Fruit fly (Drosophila melanogaster) Kc167 (cell line): Measurements from ENCODE around the gene CG2772.

Experiments
- Myc ChIP-seq: fragments of >200 bp; optimal IDR thresholded peaks from 2 replicates; lab custom pipeline; 2017; ENCODE audit warnings: missing external identifiers
- Sin3A ChIP-seq: fragments of >200 bp; optimal IDR thresholded peaks from 2 replicates; lab custom pipeline; 2018; ENCODE audit warnings: missing external identifiers
- h ChIP-seq: fragments of >200 bp; optimal IDR thresholded peaks from 3 replicates; lab custom pipeline; 2018; ENCODE audit warnings: missing external identifiers
- insv ChIP-seq: fragments of >200 bp; optimal IDR thresholded peaks from 3 replicates; lab custom pipeline; 2018; ENCODE audit warnings: missing external identifiers
- psq ChIP-seq: fragments of >200 bp; optimal IDR thresholded peaks from 2 replicates; lab custom pipeline; 2017; ENCODE audit warnings: missing external identifiers
- ttk ChIP-seq: sonication (Bioruptor generic); optimal IDR thresholded peaks from 2 replicates; lab custom pipeline; 2017; ENCODE audit warnings: missing external identifiers

CG2772 gene

DNA sequence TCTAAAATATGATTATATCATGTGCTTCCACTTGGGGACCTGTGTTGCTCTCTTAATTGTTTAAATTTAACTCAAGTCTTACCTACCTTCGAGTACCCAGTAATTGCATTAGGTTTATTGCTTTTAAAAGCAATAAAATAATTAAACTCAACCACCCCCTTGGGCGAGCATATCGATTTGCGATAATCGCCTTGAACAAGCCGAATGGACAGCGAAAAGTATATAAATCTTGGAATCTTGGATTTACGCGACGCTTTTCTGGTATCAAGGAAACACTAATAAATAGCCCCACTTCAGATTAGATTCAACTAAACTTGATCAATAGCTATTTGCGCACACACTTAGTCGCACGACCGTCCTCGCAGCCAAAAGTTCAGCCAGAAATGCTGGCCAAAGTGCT is at the start of gene CG2772:
CG2772 (plus strand) TSS at position 338 of the 400 bp plus-strand sequence.
- TF ChIP-seq Myc (lab: Kevin White, UChicago) = no peak
- no peak for TF ChIP-seq insv (lab: Kevin White, UChicago)
- no peak for TF ChIP-seq Sin3A (lab: Kevin White, UChicago)
- no peak for TF ChIP-seq h
- no peak for TF ChIP-seq psq (lab: Kevin White, UChicago)
- TF ChIP-seq ttk (lab: Kevin White, UChicago) = no peak

DNA sequence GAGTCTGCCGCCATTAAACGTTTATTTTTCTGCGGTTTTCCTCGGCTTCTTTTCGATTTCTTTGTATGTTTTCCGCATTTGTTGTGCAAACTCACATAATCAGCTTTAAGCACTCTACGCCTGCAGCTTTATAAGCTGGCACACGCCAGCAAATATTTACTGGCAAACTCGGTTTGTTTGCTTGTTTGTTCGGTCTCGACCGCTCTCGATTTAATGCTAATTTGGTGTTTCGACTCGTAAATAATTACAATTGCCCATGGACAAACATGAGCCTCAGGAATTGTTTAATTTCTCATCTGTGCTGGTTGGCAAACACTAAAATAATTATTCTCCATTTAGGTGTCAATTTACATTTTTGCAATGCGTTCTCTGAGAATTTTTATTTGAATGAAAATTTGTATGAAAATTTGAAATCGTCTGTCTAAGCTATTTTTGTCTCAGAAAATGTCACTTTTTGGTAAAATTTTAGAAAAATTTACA is 48.2 kb upstream of the CG2772 start, which contains the start of gene CG34175:
CG34175 (plus strand) TSS at position 430 of the 480 bp plus-strand sequence.
- TF ChIP-seq insv (lab: Kevin White, UChicago) (no peak), Myc (lab: Kevin White, UChicago) (no peak), Sin3A (lab: Kevin White, UChicago) (no peak), psq (lab: Kevin White, UChicago) (no peak), ttk (lab: Kevin White, UChicago) (no peak), h (no peak)

DNA sequence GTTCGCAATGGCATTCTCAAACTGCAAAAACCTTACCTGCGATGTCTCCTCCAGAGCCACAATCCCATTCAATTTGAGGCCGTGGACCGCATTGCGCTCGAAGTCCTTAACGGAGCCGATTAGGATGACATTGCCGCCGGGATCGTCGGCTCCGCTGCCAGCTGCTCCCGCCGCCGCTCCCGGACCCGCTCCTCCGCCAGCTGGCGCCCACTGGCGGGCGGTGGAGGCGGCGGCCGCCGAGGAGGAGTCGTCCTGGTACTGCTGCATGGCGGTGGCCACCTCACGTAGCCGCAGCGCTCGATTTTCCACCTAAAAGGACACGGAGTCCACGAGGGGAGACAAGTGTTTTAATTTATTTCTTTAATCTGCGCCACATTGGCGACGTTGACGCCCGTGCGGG is 38.1 kb upstream of the CG2772 start:
- TF ChIP-seq Myc (lab: Kevin White, UChicago) (no peak), psq (lab: Kevin White, UChicago) (no peak), h (no peak), ttk (lab: Kevin White, UChicago) (no peak)

DNA sequence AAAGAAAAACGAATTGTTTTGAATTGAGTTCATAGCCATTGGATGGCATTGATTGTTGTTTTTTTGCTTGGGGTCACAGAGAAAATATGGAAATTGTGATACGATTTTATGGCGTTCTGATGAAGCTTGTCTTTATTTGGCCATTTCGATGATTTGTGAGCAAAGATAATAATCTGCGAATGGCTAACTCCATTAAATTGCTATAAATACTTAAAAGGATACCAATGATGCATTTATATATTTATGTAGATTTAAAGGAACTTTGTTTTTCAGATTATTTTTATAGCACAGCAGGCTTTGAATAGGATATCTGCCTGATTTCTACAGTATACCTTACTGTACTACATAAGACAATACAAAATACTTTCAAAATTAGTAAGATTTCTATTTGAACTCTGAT is 35.5 kb upstream of the CG2772 start, which contains the start of gene CG8840:
CG8840 (plus strand) TSS at position 301 of the 400 bp plus-strand sequence.
- TF ChIP-seq h (no peak), psq (lab: Kevin White, UChicago) (no peak), ttk (lab: Kevin White, UChicago) (no peak), Sin3A (lab: Kevin White, UChicago) (no peak), insv (lab: Kevin White, UChicago) (no peak), Myc (lab: Kevin White, UChicago) (no peak)

DNA sequence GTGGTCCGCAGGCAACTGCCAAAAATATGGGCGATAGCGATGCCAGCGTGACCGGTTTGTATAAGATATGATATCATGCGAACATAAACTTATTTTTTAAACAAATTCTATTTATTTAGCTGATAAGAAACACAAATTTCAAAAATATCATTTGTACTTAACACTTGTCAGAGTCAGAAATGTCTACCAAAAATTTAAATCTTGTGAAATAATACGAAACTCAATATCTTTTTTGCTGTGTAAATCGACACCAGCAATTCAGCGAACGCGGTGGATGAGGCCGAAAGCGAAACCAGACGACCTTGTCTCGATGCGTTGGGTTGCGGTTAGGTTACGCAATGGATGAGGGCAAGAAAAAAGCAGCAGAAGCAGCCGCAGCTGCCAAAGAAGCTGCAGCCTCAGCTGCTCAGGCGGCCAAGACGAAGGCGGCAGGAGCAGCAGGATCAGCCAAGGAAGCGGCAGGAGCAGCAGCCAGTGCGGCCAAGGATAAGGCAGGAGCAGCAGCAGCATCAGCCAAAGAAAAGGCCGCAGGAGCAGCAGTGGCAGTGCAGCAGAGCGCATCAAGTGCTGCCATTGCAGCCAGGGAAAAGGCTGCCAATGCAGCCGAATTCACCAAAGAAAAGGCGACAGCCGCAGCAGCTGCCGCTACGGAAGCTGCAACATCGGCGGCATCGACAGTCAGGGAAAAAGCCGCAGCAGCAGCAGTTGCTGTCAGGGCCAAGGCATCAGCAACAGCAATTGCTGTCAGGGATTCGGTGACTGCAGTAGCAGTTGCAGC is 29.1 kb upstream of the CG2772 start, which contains the start of gene CG31952:
CG31952 (plus strand) TSS at position 167 of the 778 bp plus-strand sequence.
- no peak for TF ChIP-seq psq (lab: Kevin White, UChicago)
- TF ChIP-seq Myc (lab: Kevin White, UChicago) = no peak
- TF ChIP-seq ttk (lab: Kevin White, UChicago) = no peak
- no peak for TF ChIP-seq Sin3A (lab: Kevin White, UChicago)
- TF ChIP-seq h = no peak
- TF ChIP-seq insv (lab: Kevin White, UChicago) = no peak

DNA sequence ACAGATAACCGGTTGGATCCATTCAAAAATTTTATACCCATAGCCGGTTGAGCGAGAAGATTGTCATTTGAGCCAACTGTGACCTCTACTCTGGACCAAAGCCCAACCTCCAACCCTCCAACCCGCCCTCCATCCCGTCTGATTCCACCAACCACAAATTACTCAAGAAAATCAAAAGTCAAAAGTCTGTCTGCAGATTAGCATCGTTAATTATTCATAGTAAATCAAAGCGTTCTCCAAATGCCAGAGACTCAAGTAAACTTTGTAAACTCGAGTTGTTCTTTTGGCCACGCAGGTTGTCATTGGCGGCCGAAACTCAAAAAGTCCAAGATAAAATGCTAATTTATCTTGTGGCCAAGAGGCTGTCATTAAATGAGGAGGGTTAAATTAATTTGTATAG is 28.2 kb upstream of the CG2772 start:
- TF ChIP-seq Sin3A (lab: Kevin White, UChicago) = no peak
- TF ChIP-seq h = no peak
- no peak for TF ChIP-seq ttk (lab: Kevin White, UChicago)
- TF ChIP-seq insv (lab: Kevin White, UChicago) = no peak
- no peak for TF ChIP-seq Myc (lab: Kevin White, UChicago)
- TF ChIP-seq psq (lab: Kevin White, UChicago) = no peak

DNA sequence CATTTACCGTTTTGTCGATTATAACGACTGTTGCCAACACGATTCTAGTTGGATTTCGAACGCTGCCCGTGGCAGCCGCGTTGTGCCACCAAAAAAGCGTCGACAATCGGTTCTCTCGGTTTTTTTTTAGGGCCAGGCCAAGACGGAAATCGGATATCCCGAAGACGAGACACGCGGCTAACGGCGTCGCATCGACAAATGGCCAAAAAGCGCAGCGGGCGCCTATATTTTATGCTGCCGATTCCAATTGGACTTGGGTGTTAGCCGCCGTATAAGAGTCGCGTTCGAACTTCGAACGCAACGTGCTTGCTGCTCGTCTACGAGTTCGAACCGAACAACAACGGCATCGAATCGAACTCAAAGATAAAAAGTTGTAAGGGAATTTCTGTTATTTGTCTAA is 23.0 kb upstream of the CG2772 start:
- TF ChIP-seq h (no peak), insv (lab: Kevin White, UChicago) (no peak), ttk (lab: Kevin White, UChicago) (no peak), psq (lab: Kevin White, UChicago) (no peak), Sin3A (lab: Kevin White, UChicago) (no peak), Myc (lab: Kevin White, UChicago) (no peak)

DNA sequence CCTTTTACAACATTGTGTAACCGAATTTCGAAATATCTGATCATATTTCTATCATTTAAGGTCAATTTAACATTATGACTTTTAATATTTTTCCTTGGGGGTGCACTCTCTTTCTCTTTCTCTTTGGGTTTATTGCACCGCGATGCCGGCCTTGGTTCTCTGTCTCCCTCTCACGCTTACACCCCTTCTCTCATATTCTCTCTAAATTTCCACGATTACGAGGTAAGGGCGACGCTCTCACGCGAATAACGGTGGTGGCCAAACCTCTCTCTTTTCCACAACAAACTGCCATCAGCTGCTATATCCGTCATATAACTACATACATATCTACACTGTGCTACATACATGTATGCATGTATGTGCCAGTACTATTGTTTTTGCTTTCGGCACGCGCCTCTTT is 19.8 kb upstream of the CG2772 start:
- TF ChIP-seq h (no peak), ttk (lab: Kevin White, UChicago) (no peak), Sin3A (lab: Kevin White, UChicago) (no peak), Myc (lab: Kevin White, UChicago) (no peak), insv (lab: Kevin White, UChicago) (no peak), psq (lab: Kevin White, UChicago) (no peak)

DNA sequence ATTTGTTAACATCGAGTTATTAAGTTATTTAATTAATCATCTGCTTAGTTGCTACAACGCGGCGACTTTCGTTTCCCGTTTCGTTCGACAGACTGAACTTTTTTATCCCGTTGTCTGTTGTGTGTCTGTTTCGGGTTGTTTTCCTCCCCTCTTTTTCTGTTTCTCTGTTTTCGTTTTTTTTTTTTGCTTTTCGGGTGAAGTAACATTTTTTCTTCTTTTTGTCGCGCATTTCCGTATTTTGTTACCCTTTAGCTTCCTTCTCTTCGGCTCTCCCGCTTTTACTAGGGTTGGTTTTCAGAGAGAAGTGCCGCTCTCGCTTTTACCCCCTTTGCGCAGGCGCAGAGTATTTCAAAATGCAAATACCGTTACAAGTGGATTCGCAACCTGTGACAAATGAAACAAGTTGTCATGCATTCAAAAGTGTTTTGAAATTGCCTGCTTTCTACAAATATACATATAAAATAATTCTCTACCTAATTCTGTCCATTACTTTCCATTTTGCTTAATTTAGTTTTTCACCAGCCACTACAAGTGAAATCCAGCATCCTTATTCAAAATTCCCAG is 19.0 kb upstream of the CG2772 start, which contains the start of gene Pgant2:
Pgant2 (minus strand) TSS at position 51 of the 564 bp plus-strand sequence.
- TF ChIP-seq insv (lab: Kevin White, UChicago) (no peak), Myc (lab: Kevin White, UChicago) (no peak), ttk (lab: Kevin White, UChicago) (no peak), Sin3A (lab: Kevin White, UChicago) (no peak), psq (lab: Kevin White, UChicago) (no peak), h (no peak)

DNA sequence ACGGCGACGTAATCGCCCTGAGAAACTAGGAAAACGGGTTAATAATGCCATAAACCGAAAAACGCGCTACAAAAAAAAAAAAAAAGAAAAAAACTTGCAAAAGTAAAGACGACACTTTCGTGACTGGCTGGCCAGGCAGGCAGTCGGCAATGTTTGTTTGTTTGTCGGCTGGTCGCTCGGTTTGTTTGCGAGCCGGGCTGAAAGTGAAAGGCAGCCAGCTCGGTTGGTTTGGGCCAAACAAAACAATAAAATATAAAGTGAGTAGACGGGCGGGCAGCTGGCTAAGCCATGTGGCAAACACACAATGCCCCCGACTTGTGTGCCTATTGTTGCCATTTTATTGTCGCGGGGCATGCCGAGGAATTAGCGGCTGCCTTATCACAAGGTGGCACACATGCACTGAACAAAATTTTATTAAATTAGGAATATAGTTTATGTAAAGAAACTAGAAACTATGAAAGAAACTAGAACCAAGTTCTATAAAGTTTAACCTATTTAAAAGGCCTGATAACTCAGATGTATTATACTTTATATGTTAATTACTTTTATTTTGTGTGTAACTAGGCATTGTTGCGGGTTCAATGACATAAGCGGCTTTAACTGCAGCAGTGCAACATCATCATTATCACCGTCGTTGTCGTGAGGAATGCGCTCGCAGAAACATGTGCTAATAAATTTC is 17.2 kb upstream of the CG2772 start:
- TF ChIP-seq ttk (lab: Kevin White, UChicago) (no peak), insv (lab: Kevin White, UChicago) (no peak), Sin3A (lab: Kevin White, UChicago) (no peak), h (no peak), psq (lab: Kevin White, UChicago) (no peak), Myc (lab: Kevin White, UChicago) (no peak)

DNA sequence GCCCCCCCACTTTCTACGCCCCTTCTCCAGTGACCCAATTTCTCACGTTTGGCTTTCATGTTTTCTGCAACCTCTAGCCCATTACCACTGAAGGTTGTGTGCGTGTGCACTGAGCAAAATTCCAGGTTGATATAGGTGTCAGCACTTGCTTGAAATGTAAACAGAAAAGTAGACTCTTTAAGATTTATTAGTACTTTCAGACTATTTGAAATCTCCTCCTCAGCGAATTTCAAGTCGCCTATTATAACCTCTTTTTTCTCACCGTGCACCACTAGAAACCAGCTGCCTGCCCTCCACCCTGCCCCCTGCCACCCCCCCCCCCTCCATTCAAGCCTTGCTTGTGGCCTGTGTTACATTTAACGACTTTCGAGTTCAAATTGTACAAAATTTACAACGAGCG is 10.7 kb upstream of the CG2772 start:
- no peak for TF ChIP-seq Myc (lab: Kevin White, UChicago)
- TF ChIP-seq Sin3A (lab: Kevin White, UChicago) = no peak
